Worm (Caenorhabditis elegans): Measurements from ENCODE around the gene C31H2.14.

- TF ChIP-seq ama-1 (optimal IDR thresholded peaks at IDR 0.05) (no peak), sea-1 (GFP tag; conservative IDR thresholded peaks at IDR 0.05) (no peak), scrt-1 (GFP tag; IDR thresholded peaks at IDR 0.05) (no peak), pes-1 (GFP tag; IDR thresholded peaks at IDR 0.05) (no peak), hmg-4 (GFP tag; optimal IDR thresholded peaks at IDR 0.05) (no peak), hnd-1 (tag; optimal IDR thresholded peaks at IDR 0.05) (no peak), aly-1 (tag; optimal IDR thresholded peaks at IDR 0.05) (no peak), flt-1 (GFP tag; IDR thresholded peaks at IDR 0.05) (no peak), tbx-11 (GFP tag; IDR thresholded peaks at IDR 0.05) (no peak), hmbx-1 (tag; optimal IDR thresholded peaks at IDR 0.05) (no peak), ets-7 (tag; optimal IDR thresholded peaks at IDR 0.05) (no peak), F13C5.2 (tag; optimal IDR thresholded peaks at IDR 0.05) (no peak), tra-4 (tag; optimal IDR thresholded peaks at IDR 0.05) (no peak), ceh-36 (tag; optimal IDR thresholded peaks at IDR 0.05) (no peak)
Measured at ce11 chrX:5193402-5193801, 45.4 kb downstream of the C31H2.14 start.
